Fruit fly (Drosophila melanogaster): ENCODE data around the gene Sptr.

- TF ChIP-seq CG16779 (tag; optimal IDR thresholded peaks at IDR 0.05) (no peak), Sox14 (GFP tag; optimal IDR thresholded peaks at IDR 0.05) (no peak), CG3919 (GFP tag; optimal IDR thresholded peaks at IDR 0.05) (no peak)
Observed at dm6 chrX:8444279-8444678, 20.0 kb downstream of the Sptr start.

All from whole organism, prepupa.